Worm (Caenorhabditis elegans): ENCODE measurements around the gene chmp-7.

- TF ChIP-seq ceh-31 (tag; optimal IDR thresholded peaks at IDR 0.05) = no peak
- no peak for TF ChIP-seq ceh-9 (tag; optimal IDR thresholded peaks at IDR 0.05)
- no peak for TF ChIP-seq ama-1 (optimal IDR thresholded peaks at IDR 0.05)
- no peak for TF ChIP-seq elt-4 (tag; optimal IDR thresholded peaks at IDR 0.05)
- no peak for TF ChIP-seq ceh-45 (GFP tag; IDR thresholded peaks at IDR 0.05)
- TF ChIP-seq pha-4 (tag; optimal IDR thresholded peaks at IDR 0.05) = no peak
- no peak for TF ChIP-seq che-1 (tag; optimal IDR thresholded peaks at IDR 0.05)
- no peak for TF ChIP-seq tbx-2 (tag; optimal IDR thresholded peaks at IDR 0.05)
- TF ChIP-seq odd-2 (tag; optimal IDR thresholded peaks at IDR 0.05) = no peak
- no peak for TF ChIP-seq unc-3 (GFP tag; conservative IDR thresholded peaks at IDR 0.05)
- TF ChIP-seq unc-3 (tag; optimal IDR thresholded peaks at IDR 0.05) = no peak
- no peak for TF ChIP-seq unc-86 (tag; optimal IDR thresholded peaks at IDR 0.05)
These were observed 44.6 kb upstream of the chmp-7 start for ce11 chrII:9009976-9010702.

All from whole organism, late embryonic.